Worm (Caenorhabditis elegans) whole organism, mixed stage, embryonic: ENCODE data around the gene C14C6.13.

ENCODE experiments used
- M03D4.4 ChIP-seq: sonication (generic microtip); optimal IDR thresholded peaks from 2 replicates; lab custom pipeline; 2017; ENCODE audit warnings: mild to moderate bottlenecking, missing genetic modification characterization, missing compliant biosample characterization
- bed-3 ChIP-seq: fragments of 200-800 bp; sonication (Bioruptor generic); optimal IDR thresholded peaks from 3 replicates; lab custom pipeline; 2018; ENCODE audit warnings: mild to moderate bottlenecking, missing genetic modification characterization, moderate library complexity, missing compliant biosample characterization
- ceh-39 ChIP-seq: fragments of 150-350 bp; optimal IDR thresholded peaks from 2 replicates; lab custom pipeline; 2014; ENCODE audit warnings: missing biosample characterization, missing genetic modification characterization
- ceh-83 ChIP-seq: fragments of 200-800 bp; sonication (Bioruptor generic); optimal IDR thresholded peaks from 2 replicates; lab custom pipeline; 2018; ENCODE audit warnings: mild to moderate bottlenecking, missing genetic modification characterization, missing compliant biosample characterization
- cnd-1 ChIP-seq: fragments of 200-800 bp; sonication (Bioruptor generic); optimal IDR thresholded peaks from 2 replicates; lab custom pipeline; 2018; ENCODE audit warnings: mild to moderate bottlenecking, missing genetic modification characterization, missing compliant biosample characterization
- drap-1 ChIP-seq: fragments of 200-800 bp; sonication (Bioruptor generic); optimal IDR thresholded peaks from 3 replicates; lab custom pipeline; 2018; ENCODE audit warnings: mild to moderate bottlenecking, missing genetic modification characterization, missing compliant biosample characterization
- elt-1 ChIP-seq: sonication (generic microtip); optimal IDR thresholded peaks from 2 replicates; lab custom pipeline; 2017; ENCODE audit warnings: missing genetic modification characterization, mild to moderate bottlenecking, missing compliant biosample characterization, antibody characterized with exemption, moderate library complexity, borderline replicate concordance; ENCODE audit not compliant: insufficient read depth
- ham-2 ChIP-seq: fragments of 200-800 bp; sonication (Bioruptor generic); optimal IDR thresholded peaks from 2 replicates; lab custom pipeline; 2018; ENCODE audit warnings: mild to moderate bottlenecking, missing genetic modification characterization, missing compliant biosample characterization
- hlh-1 ChIP-seq: fragments of 150-350 bp; optimal IDR thresholded peaks from 2 replicates; lab custom pipeline; 2014; ENCODE audit warnings: missing biosample characterization, missing genetic modification reagents, missing genetic modification characterization
- lin-13 ChIP-seq: fragments of 150-350 bp; optimal IDR thresholded peaks from 2 replicates; lab custom pipeline; 2014; ENCODE audit warnings: missing biosample characterization, missing genetic modification characterization
- lin-32 ChIP-seq: fragments of 200-800 bp; sonication (Bioruptor generic); optimal IDR thresholded peaks from 2 replicates; lab custom pipeline; 2018; ENCODE audit warnings: mild to moderate bottlenecking, missing genetic modification characterization, missing compliant biosample characterization
- lsy-2 ChIP-seq: fragments of 150-350 bp; optimal IDR thresholded peaks from 2 replicates; lab custom pipeline; 2014; ENCODE audit warnings: missing biosample characterization, missing genetic modification characterization
- mab-5 ChIP-seq: fragments of 150-350 bp; optimal IDR thresholded peaks from 2 replicates; lab custom pipeline; 2014; ENCODE audit warnings: missing biosample characterization, missing genetic modification characterization
- mls-2 ChIP-seq: sonication (generic microtip); optimal IDR thresholded peaks from 2 replicates; lab custom pipeline; 2016; ENCODE audit warnings: mild to moderate bottlenecking, missing genetic modification characterization, moderate library complexity, missing compliant biosample characterization
- nhr-12 ChIP-seq: fragments of 150-350 bp; optimal IDR thresholded peaks from 2 replicates; lab custom pipeline; 2014; ENCODE audit warnings: missing biosample characterization, missing genetic modification characterization
- nhr-28 ChIP-seq: fragments of 150-350 bp; optimal IDR thresholded peaks from 2 replicates; lab custom pipeline; 2014; ENCODE audit warnings: missing biosample characterization, missing genetic modification characterization
- pha-4 ChIP-seq: fragments of 150-350 bp; optimal IDR thresholded peaks from 2 replicates; lab custom pipeline; 2018; ENCODE audit warnings: missing biosample characterization, missing genetic modification reagents, missing genetic modification characterization
- sem-2 ChIP-seq: fragments of 200-800 bp; sonication (Bioruptor generic); optimal IDR thresholded peaks from 2 replicates; lab custom pipeline; 2018; ENCODE audit warnings: mild to moderate bottlenecking, missing genetic modification characterization, missing compliant biosample characterization
- snpc-4 ChIP-seq: fragments of 150-350 bp; optimal IDR thresholded peaks from 2 replicates; lab custom pipeline; 2014; ENCODE audit warnings: missing biosample characterization, missing genetic modification characterization
- sptf-1 ChIP-seq: sonication (generic microtip); optimal IDR thresholded peaks from 2 replicates; lab custom pipeline; 2017; ENCODE audit warnings: mild to moderate bottlenecking, missing genetic modification characterization, moderate library complexity, missing compliant biosample characterization
- tbx-8 ChIP-seq: fragments of 200-800 bp; sonication (Bioruptor generic); optimal IDR thresholded peaks from 2 replicates; lab custom pipeline; 2018; ENCODE audit warnings: mild to moderate bottlenecking, missing genetic modification characterization, moderate library complexity, missing compliant biosample characterization
- unc-120 ChIP-seq: sonication (generic microtip); optimal IDR thresholded peaks from 2 replicates; lab custom pipeline; 2017; ENCODE audit warnings: missing genetic modification characterization, missing compliant biosample characterization; ENCODE audit not compliant: poor library complexity, severe bottlenecking
- unc-39 ChIP-seq: fragments of 150-350 bp; optimal IDR thresholded peaks from 2 replicates; lab custom pipeline; 2014; ENCODE audit warnings: missing biosample characterization, missing genetic modification characterization
- unc-62 ChIP-seq: fragments of 150-350 bp; optimal IDR thresholded peaks from 2 replicates; lab custom pipeline; 2014; ENCODE audit warnings: missing biosample characterization, missing genetic modification reagents, missing genetic modification characterization
- zip-8 ChIP-seq: fragments of 150-350 bp; optimal IDR thresholded peaks from 2 replicates; lab custom pipeline; 2014; ENCODE audit warnings: missing biosample characterization, missing genetic modification characterization
- ztf-11 ChIP-seq: fragments of 150-350 bp; optimal IDR thresholded peaks from 2 replicates; lab custom pipeline; 2014; ENCODE audit warnings: missing biosample characterization, missing genetic modification characterization

C14C6.13 gene

DNA sequence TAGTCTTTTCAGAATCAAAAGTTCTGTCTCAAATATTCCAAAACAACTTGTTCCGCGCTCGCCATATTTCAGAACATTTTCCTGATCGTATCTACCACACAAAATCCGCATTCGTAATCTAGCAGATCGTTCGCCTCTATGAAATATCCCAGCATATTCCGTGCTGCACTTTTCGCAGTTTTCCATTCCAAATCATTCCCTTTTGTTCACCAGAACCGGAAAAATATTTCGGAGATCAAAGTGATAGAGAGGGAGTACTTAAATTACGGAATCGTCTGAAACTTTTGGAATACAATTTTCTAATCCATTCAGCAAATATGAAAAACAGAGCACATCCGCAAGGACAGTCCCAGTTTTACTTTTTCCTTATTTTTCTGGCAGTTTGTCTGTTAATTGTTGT, 13.3 kb upstream of the C14C6.13 start, which contains the start of gene K06H6.1:
Gene K06H6.1, plus strand, starts transcription at position 301 of the 400 bp plus-strand sequence.
- TF ChIP-seq mab-5 (tag; lab: Kevin White, UChicago): no peak
- TF ChIP-seq sptf-1: no peak

DNA sequence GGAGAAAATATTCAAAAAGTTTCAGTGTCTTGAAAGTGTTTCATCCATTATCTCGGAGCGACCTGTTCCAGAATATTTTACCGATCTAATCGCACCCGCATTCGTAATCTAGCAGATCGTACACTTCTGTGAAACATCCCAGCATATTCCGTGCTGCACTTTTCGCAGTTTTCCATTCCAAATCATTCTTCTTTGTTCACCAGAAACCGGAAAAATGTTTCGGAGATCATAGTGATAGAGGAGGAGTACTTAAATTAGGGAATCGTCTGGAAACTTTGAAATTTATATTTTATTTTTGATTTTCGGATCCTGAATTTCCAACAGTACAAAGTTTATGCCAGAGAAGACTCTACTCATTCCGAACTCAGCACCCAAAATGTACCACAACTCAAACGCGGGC, 10.9 kb upstream of the C14C6.13 start, which contains the start of gene K06H6.2:
Gene K06H6.2, plus strand, starts transcription at position 301 of the 400 bp plus-strand sequence.
- TF ChIP-seq pha-4 (tag; lab: Kevin White, UChicago) (no peak), elt-1 (tag; lab: Kevin White, UChicago) (peak; percentile 72)

DNA sequence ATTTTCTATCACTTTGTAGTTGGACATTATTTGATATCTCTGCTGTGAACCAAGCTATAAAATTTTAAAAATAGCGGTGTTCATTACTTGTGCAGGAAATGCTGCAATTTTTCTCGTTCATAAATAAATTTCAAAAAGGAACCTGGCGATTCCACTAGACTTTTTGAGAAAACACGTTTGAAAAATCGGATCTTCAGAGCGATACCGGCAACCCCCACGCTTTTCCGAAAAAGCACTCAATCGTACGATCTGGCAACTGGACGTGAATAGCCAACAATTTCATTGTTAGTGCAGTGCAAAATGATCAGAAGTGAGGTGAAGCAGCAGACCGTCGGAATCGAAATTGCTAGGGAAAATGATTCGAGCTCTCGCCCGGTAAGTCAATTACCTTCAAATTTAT, 7.1 kb upstream of the C14C6.13 start, which contains the start of gene nstp-7:
Gene nstp-7, plus strand, starts transcription at position 301 of the 400 bp plus-strand sequence.
- no peak for TF ChIP-seq unc-62
- TF ChIP-seq M03D4.4 (tag; lab: Kevin White, UChicago): no peak
- no peak for TF ChIP-seq mab-5 (tag; lab: Kevin White, UChicago)
- TF ChIP-seq cnd-1: no peak

DNA sequence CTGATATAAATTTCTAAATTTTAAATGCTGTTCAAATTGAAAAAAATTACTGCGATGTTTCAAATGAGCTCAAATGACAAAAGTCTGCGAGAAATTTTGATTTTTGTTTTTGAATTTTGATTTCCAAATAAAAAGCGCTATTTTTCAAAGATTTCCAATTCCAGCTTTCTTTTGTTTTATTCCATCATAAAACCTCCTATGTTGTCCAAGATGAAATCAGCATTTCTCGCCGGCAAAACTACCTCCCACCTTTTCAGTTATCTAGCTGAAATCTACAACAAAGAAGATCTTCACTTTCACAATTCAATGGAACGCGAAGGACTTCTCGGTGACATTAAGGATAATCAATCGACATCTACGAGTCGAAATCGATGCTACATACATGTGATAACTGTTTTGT, 4.4 kb upstream of the C14C6.13 start, which contains the start of gene K06H6.4:
Gene K06H6.4, plus strand, starts transcription at position 301 of the 400 bp plus-strand sequence.
- TF ChIP-seq mab-5 (tag; lab: Kevin White, UChicago) (no peak), lin-32 (GFP tag; lab: Kevin White, UChicago) (no peak), tbx-8 (GFP tag; lab: Kevin White, UChicago) (no peak), nhr-12 (no peak), mls-2 (tag; lab: Kevin White, UChicago) (no peak)

DNA sequence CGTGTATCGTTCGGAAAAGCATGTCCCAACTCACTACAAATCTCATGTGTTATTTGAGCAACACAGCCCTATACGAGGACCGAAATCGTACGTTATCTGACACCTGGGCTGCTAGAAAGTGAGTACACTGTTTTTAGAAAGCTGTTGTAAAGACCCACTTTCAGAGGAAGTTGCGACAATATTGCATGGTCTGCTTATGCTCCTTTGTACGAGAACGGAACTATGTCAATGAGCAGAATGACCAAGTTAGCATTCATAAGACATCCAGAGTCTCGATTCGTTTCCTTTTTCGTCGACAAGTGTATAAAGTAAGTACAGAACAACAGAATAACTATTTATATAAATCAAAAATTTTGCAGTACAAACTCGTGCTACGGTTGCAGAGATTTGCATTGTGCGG, 2.4 kb upstream of the C14C6.13 start:
- no peak for TF ChIP-seq unc-120 (tag; lab: Kevin White, UChicago)
- TF ChIP-seq lsy-2 (tag; lab: Kevin White, UChicago): no peak
- TF ChIP-seq unc-39: no peak
- TF ChIP-seq mab-5 (tag; lab: Kevin White, UChicago): no peak
- no peak for TF ChIP-seq sem-2 (GFP tag; lab: Kevin White, UChicago)
- no peak for TF ChIP-seq nhr-12
- no peak for TF ChIP-seq unc-62
- no peak for TF ChIP-seq ceh-39
- no peak for TF ChIP-seq tbx-8 (GFP tag; lab: Kevin White, UChicago)
- TF ChIP-seq nhr-28 (tag; lab: Kevin White, UChicago): no peak
- no peak for TF ChIP-seq snpc-4

DNA sequence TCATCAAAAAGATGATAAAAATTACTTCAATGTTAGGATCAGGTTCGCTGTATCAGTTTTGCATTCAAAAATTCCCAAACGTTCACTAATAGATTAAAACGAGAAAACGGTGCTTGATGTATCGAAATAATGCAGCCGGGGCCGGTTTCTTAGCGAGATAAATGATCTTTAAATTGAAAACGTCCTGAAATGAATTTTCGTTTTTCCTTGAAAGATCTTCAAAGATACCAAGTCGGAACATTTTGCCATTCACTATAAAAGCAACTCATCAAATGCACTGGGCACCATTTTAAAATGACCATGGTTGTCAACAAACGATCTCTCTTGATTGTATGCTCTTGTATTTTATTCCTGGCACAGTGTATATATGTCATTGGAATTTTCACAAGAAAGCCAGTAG, 1.5 kb upstream of the C14C6.13 start, which contains the start of gene K06H6.5:
Gene K06H6.5, plus strand, starts transcription at position 301 of the 400 bp plus-strand sequence.
- TF ChIP-seq unc-120 (tag; lab: Kevin White, UChicago): no peak
- TF ChIP-seq bed-3 (GFP tag; lab: Kevin White, UChicago): no peak
- TF ChIP-seq ceh-83 (GFP tag; lab: Kevin White, UChicago): no peak
- TF ChIP-seq ham-2 (GFP tag; lab: Kevin White, UChicago): no peak

DNA sequence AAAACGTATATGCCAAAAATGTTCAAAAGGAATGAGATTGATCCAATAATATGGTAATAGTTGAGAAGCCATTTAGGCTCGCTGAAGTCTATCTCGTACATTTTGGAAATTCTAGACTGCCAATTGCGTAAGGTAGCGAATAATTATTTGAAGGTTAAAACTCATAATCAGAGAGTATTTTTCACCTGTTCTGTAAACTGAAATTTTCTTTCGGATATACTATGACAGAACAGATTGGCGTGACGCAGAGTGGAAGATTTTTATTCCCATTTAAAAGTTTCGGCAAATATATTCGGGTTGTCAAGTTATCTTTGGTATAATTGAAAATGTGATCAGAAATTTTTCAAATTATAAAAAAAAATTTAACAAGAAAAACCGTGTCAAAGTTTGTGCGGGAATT, 6.4 kb downstream of the C14C6.13 start, which contains the start of gene sri-72:
Gene sri-72, minus strand, starts transcription at position 101 of the 400 bp plus-strand sequence.
- no peak for TF ChIP-seq nhr-12
- no peak for TF ChIP-seq zip-8 (tag; lab: Kevin White, UChicago)
- no peak for TF ChIP-seq sptf-1

DNA sequence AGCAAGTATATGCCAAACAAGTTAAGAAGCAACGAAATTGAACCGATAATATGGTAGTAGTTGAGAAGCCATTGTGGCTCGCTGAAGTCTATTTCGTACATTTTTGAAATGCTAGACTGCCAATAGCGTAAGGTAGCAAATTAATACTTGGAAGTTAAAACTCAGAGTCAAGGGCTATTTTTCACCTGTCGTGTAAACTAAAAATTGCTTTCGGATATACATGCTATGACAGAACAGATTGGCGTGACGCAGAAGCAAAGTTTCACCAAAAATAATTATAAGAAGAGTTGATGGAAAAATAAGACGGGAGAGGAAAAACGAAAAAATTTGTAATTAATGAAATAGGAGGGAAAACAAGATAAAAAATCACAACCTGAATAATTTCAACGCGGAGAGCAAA, 8.6 kb downstream of the C14C6.13 start, which contains the start of gene sri-73:
Gene sri-73, minus strand, starts transcription at position 101 of the 400 bp plus-strand sequence.
- TF ChIP-seq unc-62 (no peak), lin-32 (GFP tag; lab: Kevin White, UChicago) (no peak), drap-1 (GFP tag; lab: Kevin White, UChicago) (no peak), lin-13 (tag; lab: Kevin White, UChicago) (no peak), bed-3 (GFP tag; lab: Kevin White, UChicago) (no peak), sem-2 (GFP tag; lab: Kevin White, UChicago) (no peak), hlh-1 (no peak), ztf-11 (tag; lab: Kevin White, UChicago) (no peak), M03D4.4 (tag; lab: Kevin White, UChicago) (no peak), zip-8 (tag; lab: Kevin White, UChicago) (no peak)
- TF ChIP-seq, all 35 proteins: peak for 0
